Fruit fly (Drosophila melanogaster) whole organism, embryonic: ENCODE data around the gene bon.

Experiments used
- Ada2b ChIP-seq: fragments of 200-800 bp; sonication (Bioruptor generic); IDR thresholded peaks from 2 replicates; pipeline ENCODE4 v1.3.6; 2022; ENCODE audit warnings: missing biosample characterization, missing genetic modification characterization
- Aef1 ChIP-seq: fragments of 200-800 bp; sonication (Bioruptor generic); IDR thresholded peaks from 3 replicates; pipeline ENCODE4 v1.3.6; 2022; ENCODE audit warnings: missing biosample characterization, missing genetic modification characterization
- Blimp-1 ChIP-seq: fragments of 200-800 bp; sonication (Bioruptor generic); optimal IDR thresholded peaks from 3 replicates; lab custom pipeline; 2018; ENCODE audit warnings: missing biosample characterization, missing genetic modification characterization, mild to moderate bottlenecking, moderate library complexity, missing genetic modification reagents
- CG10366 ChIP-seq: fragments of 200-800 bp; sonication (Bioruptor generic); IDR thresholded peaks from 2 replicates; pipeline ENCODE4 v1.3.6; 2022; ENCODE audit warnings: missing biosample characterization, missing genetic modification characterization
- CG11504 ChIP-seq: fragments of 200-800 bp; sonication (Bioruptor generic); optimal IDR thresholded peaks from 3 replicates; lab custom pipeline; 2019; ENCODE audit warnings: missing biosample characterization, mild to moderate bottlenecking, missing genetic modification characterization, moderate library complexity
- CG12659 ChIP-seq: fragments of 200-800 bp; sonication (Bioruptor generic); optimal IDR thresholded peaks from 3 replicates; lab custom pipeline; 2017; ENCODE audit warnings: mild to moderate bottlenecking, missing biosample characterization, missing genetic modification reagents, missing genetic modification characterization
- CG12942 ChIP-seq: fragments of 200-800 bp; sonication (Bioruptor generic); optimal IDR thresholded peaks from 3 replicates; lab custom pipeline; 2016; ENCODE audit warnings: missing biosample characterization, missing genetic modification characterization
- CG13296 ChIP-seq: fragments of 200-800 bp; sonication (Bioruptor generic); optimal IDR thresholded peaks from 3 replicates; lab custom pipeline; 2018; ENCODE audit warnings: missing biosample characterization, mild to moderate bottlenecking, missing genetic modification characterization
- CG14014 ChIP-seq: fragments of 200-800 bp; sonication (Bioruptor generic); IDR thresholded peaks from 2 replicates; pipeline ENCODE4 v1.3.6; 2022; ENCODE audit warnings: missing biosample characterization, missing genetic modification characterization
- CG14710 ChIP-seq: fragments of 200-800 bp; sonication (Bioruptor generic); optimal IDR thresholded peaks from 3 replicates; lab custom pipeline; 2019; ENCODE audit warnings: missing biosample characterization, mild to moderate bottlenecking, missing genetic modification characterization, moderate library complexity
- CG15696 ChIP-seq: fragments of 200-800 bp; sonication (Bioruptor generic); optimal IDR thresholded peaks from 2 replicates; lab custom pipeline; 2019; ENCODE audit warnings: missing biosample characterization, mild to moderate bottlenecking, missing genetic modification characterization, moderate library complexity
- CG17385 ChIP-seq: fragments of 200-800 bp; sonication (Bioruptor generic); optimal IDR thresholded peaks from 3 replicates; lab custom pipeline; 2018; ENCODE audit warnings: missing biosample characterization, mild to moderate bottlenecking, missing genetic modification characterization
- CG18262 ChIP-seq: fragments of 200-800 bp; optimal IDR thresholded peaks from 3 replicates; lab custom pipeline; 2019; ENCODE audit warnings: missing biosample characterization, mild to moderate bottlenecking, missing genetic modification characterization, moderate library complexity
- CG30431 ChIP-seq: fragments of 200-800 bp; sonication (Bioruptor generic); optimal IDR thresholded peaks from 2 replicates; lab custom pipeline; 2017; ENCODE audit warnings: missing biosample characterization, missing genetic modification characterization
- CG31441 ChIP-seq: fragments of 200-800 bp; sonication (Bioruptor generic); IDR thresholded peaks from 2 replicates; pipeline ENCODE4 v1.3.6; 2022; ENCODE audit warnings: missing biosample characterization, missing genetic modification characterization
- CG34224 ChIP-seq: fragments of 200-800 bp; sonication (Bioruptor generic); IDR thresholded peaks from 3 replicates; pipeline ENCODE4 v1.3.6; 2022; ENCODE audit warnings: missing biosample characterization, missing genetic modification characterization; ENCODE audit not compliant: partially characterized antibody
- CG34422 ChIP-seq: fragments of 200-800 bp; sonication (Bioruptor generic); IDR thresholded peaks from 3 replicates; pipeline ENCODE4 v1.3.6; 2022; ENCODE audit warnings: missing biosample characterization, missing genetic modification characterization
- CG4424 ChIP-seq: fragments of 200-800 bp; sonication (Bioruptor generic); optimal IDR thresholded peaks from 3 replicates; lab custom pipeline; 2016; ENCODE audit warnings: missing biosample characterization, missing genetic modification characterization
- CG6175 ChIP-seq: fragments of 200-800 bp; sonication (Bioruptor generic); IDR thresholded peaks from 3 replicates; pipeline ENCODE4 v1.3.6; 2022; ENCODE audit warnings: missing biosample characterization, missing genetic modification characterization
- CG8478 ChIP-seq: fragments of >200 bp; optimal IDR thresholded peaks from 2 replicates; lab custom pipeline; 2018
- CG9932 ChIP-seq: fragments of 200-800 bp; sonication (Bioruptor generic); IDR thresholded peaks from 2 replicates; pipeline ENCODE4 v1.3.6; 2022; ENCODE audit warnings: missing biosample characterization, missing genetic modification characterization
- Chrac-16 ChIP-seq: fragments of 200-800 bp; sonication (Bioruptor generic); optimal IDR thresholded peaks from 3 replicates; lab custom pipeline; 2016; ENCODE audit warnings: missing biosample characterization, missing genetic modification characterization
- D ChIP-seq, 2 experiments: fragments of 200-800 bp in 1 of 2; fragments of >200 bp in 1 of 2; sonication (Bioruptor generic) in 1 of 2; optimal IDR thresholded peaks; 2 replicates in 1 of 2; 3 replicates in 1 of 2; lab custom pipeline; 2017; ENCODE audit warnings: mild to moderate bottlenecking in 1 of 2, missing biosample characterization in 1 of 2, missing genetic modification characterization in 1 of 2, missing genetic modification reagents in 1 of 2
- Dbx ChIP-seq: fragments of 200-800 bp; sonication (Bioruptor generic); IDR thresholded peaks from 3 replicates; pipeline ENCODE4 v1.3.6; 2022; ENCODE audit warnings: missing biosample characterization, missing genetic modification characterization
- ERR ChIP-seq: fragments of 200-800 bp; sonication (Bioruptor generic); optimal IDR thresholded peaks from 2 replicates; lab custom pipeline; 2016; ENCODE audit warnings: missing biosample characterization, missing genetic modification characterization
- HLH3B ChIP-seq: fragments of 200-800 bp; sonication (Bioruptor generic); IDR thresholded peaks from 2 replicates; pipeline ENCODE4 v1.3.6; 2022; ENCODE audit warnings: missing biosample characterization, missing genetic modification characterization
- Med ChIP-seq: fragments of 200-800 bp; sonication (Bioruptor generic); peaks from one replicate; lab custom pipeline; 2016; ENCODE audit warnings: missing biosample characterization, missing genetic modification characterization, mild to moderate bottlenecking, inconsistent platforms, moderate library complexity
- NFAT ChIP-seq: fragments of 200-800 bp; sonication (Bioruptor generic); IDR thresholded peaks from 2 replicates; pipeline ENCODE4 v1.3.6; 2022; ENCODE audit warnings: missing biosample characterization, missing genetic modification characterization
- Oaz ChIP-seq: fragments of 200-800 bp; sonication (Bioruptor generic); IDR thresholded peaks from 2 replicates; pipeline ENCODE4 v1.3.6; 2022; ENCODE audit warnings: missing biosample characterization, missing genetic modification characterization
- Oli ChIP-seq: fragments of 200-800 bp; sonication (Bioruptor generic); optimal IDR thresholded peaks from 2 replicates; lab custom pipeline; 2018; ENCODE audit warnings: missing biosample characterization, mild to moderate bottlenecking, missing genetic modification characterization, moderate library complexity
- Sin3A ChIP-seq: fragments of >200 bp; optimal IDR thresholded peaks from 2 replicates; lab custom pipeline; 2018
- Trl ChIP-seq, 3 experiments: fragments of >200 bp in 2 of 3; fragments of 200-800 bp in 1 of 3; sonication (Bioruptor generic) in 1 of 3; optimal IDR thresholded peaks; 2 replicates in 1 of 3; 3 replicates in 2 of 3; lab custom pipeline; 2016 to 2017; ENCODE audit warnings: missing biosample characterization in 1 of 3, missing genetic modification characterization in 1 of 3
- Xbp1 ChIP-seq: fragments of 200-800 bp; sonication (Bioruptor generic); optimal IDR thresholded peaks from 3 replicates; lab custom pipeline; 2016; ENCODE audit warnings: missing biosample characterization, mild to moderate bottlenecking, missing genetic modification characterization
- al ChIP-seq: fragments of 200-800 bp; sonication (Bioruptor generic); IDR thresholded peaks from 2 replicates; pipeline ENCODE4 v1.3.6; 2022; ENCODE audit warnings: missing biosample characterization, missing genetic modification characterization
- chm ChIP-seq: fragments of 200-800 bp; sonication (Bioruptor generic); IDR thresholded peaks from 2 replicates; pipeline ENCODE4 v1.3.6; 2022; ENCODE audit warnings: missing biosample characterization, missing genetic modification characterization
- chn ChIP-seq: fragments of 200-800 bp; sonication (Bioruptor generic); optimal IDR thresholded peaks from 2 replicates; lab custom pipeline; 2016; ENCODE audit warnings: missing biosample characterization, missing genetic modification characterization
- ci ChIP-seq: fragments of 200-800 bp; sonication (Bioruptor generic); IDR thresholded peaks from 3 replicates; pipeline ENCODE4 v1.3.6; 2022; ENCODE audit warnings: missing biosample characterization, missing genetic modification characterization
- crp ChIP-seq, 2 experiments: fragments of 200-800 bp; sonication (Bioruptor generic); optimal IDR thresholded peaks; 2 replicates in 1 of 2; 3 replicates in 1 of 2; lab custom pipeline; 2017; ENCODE audit warnings: missing biosample characterization in 2 of 2, missing genetic modification characterization in 2 of 2, mild to moderate bottlenecking in 1 of 2, moderate library complexity in 1 of 2
- dmrt99B ChIP-seq: fragments of 200-800 bp; sonication (Bioruptor generic); optimal IDR thresholded peaks from 2 replicates; lab custom pipeline; 2018; ENCODE audit warnings: missing biosample characterization, mild to moderate bottlenecking, missing genetic modification characterization, moderate library complexity
- hbn ChIP-seq: fragments of 200-800 bp; sonication (Bioruptor generic); IDR thresholded peaks from 2 replicates; pipeline ENCODE4 v1.3.6; 2022; ENCODE audit warnings: missing biosample characterization, missing genetic modification characterization; ENCODE audit not compliant: partially characterized antibody
- lab ChIP-seq: fragments of 200-800 bp; sonication (Bioruptor generic); optimal IDR thresholded peaks from 3 replicates; lab custom pipeline; 2017; ENCODE audit warnings: missing biosample characterization, missing genetic modification characterization, mild to moderate bottlenecking, moderate library complexity, missing genetic modification reagents
- lola ChIP-seq, 3 experiments: fragments of >200 bp in 2 of 3; fragments of 200-800 bp in 1 of 3; sonication (Bioruptor generic) in 1 of 3; optimal IDR thresholded peaks; 2 replicates each; lab custom pipeline; 2017 to 2019; ENCODE audit warnings: missing biosample characterization in 3 of 3, missing genetic modification characterization in 3 of 3, mild to moderate bottlenecking in 1 of 3, moderate library complexity in 1 of 3
- psq ChIP-seq: fragments of 200-800 bp; sonication (Bioruptor generic); optimal IDR thresholded peaks from 2 replicates; lab custom pipeline; 2017; ENCODE audit warnings: missing biosample characterization, missing genetic modification characterization
- sob ChIP-seq: fragments of 200-800 bp; sonication (Bioruptor generic); IDR thresholded peaks from 2 replicates; pipeline ENCODE4 v1.3.6; 2022; ENCODE audit warnings: missing biosample characterization, missing genetic modification characterization
- stwl ChIP-seq: fragments of 200-800 bp; sonication (Bioruptor generic); optimal IDR thresholded peaks from 3 replicates; lab custom pipeline; 2018; ENCODE audit warnings: missing biosample characterization, mild to moderate bottlenecking, missing genetic modification characterization, moderate library complexity
- tap ChIP-seq: fragments of 200-800 bp; optimal IDR thresholded peaks from 3 replicates; lab custom pipeline; 2019; ENCODE audit warnings: missing biosample characterization, mild to moderate bottlenecking, missing genetic modification characterization, moderate library complexity
- tin ChIP-seq: fragments of 200-800 bp; sonication (Bioruptor generic); optimal IDR thresholded peaks from 3 replicates; lab custom pipeline; 2016; ENCODE audit warnings: missing biosample characterization, missing genetic modification characterization
- unpg ChIP-seq: fragments of 200-800 bp; sonication (Bioruptor generic); optimal IDR thresholded peaks from 3 replicates; lab custom pipeline; 2018; ENCODE audit warnings: missing biosample characterization, mild to moderate bottlenecking, missing genetic modification characterization, moderate library complexity
- zfh1 ChIP-seq: fragments of 200-800 bp; sonication (Bioruptor generic); IDR thresholded peaks from 3 replicates; pipeline ENCODE4 v1.3.6; 2022; ENCODE audit warnings: missing biosample characterization, missing genetic modification characterization

The bon gene

dm6 chr3R:20588480-20588785, 4.5 kb upstream of the bon start, which contains the start of gene Srp72 (continued):
- peak; percentile 23; the same call in 1 of the 2 replicates for TF ChIP-seq CG10366 (GFP tag; lab: Robert Waterston, UW)
- peak; percentile 54; the same call in 2 of the 3 replicates for TF ChIP-seq Dbx
- TF ChIP-seq CG12942 (GFP tag; lab: Kevin White, UChicago) = peak; percentile 35
- TF ChIP-seq tap = no peak
- no peak for TF ChIP-seq psq (GFP tag; lab: Kevin White, UChicago)
- TF ChIP-seq CG15696 (tag; lab: Kevin White, UChicago) = peak; percentile 30
- peak; percentile 46 for TF ChIP-seq Sin3A (lab: Kevin White, UChicago)
- peak; percentile 47; the same call in 1 of the 2 replicates for TF ChIP-seq CG14014
- peak; percentile 8 for TF ChIP-seq Chrac-16 (GFP tag; lab: Kevin White, UChicago)
- peak; percentile 51; the same call in 1 of the 2 replicates for TF ChIP-seq HLH3B (GFP tag; lab: Robert Waterston, UW)
- TF ChIP-seq CG13296 (GFP tag; lab: Kevin White, UChicago) = peak; percentile 22
- TF ChIP-seq CG34224 (GFP tag; lab: Robert Waterston, UW) = no peak
- peak; percentile 55 for TF ChIP-seq CG11504
- TF ChIP-seq lola (GFP tag; optimal IDR thresholded peaks at IDR 0.05; lab: Kevin White, UChicago) = peak in 1 of 3 experiments; percentile 25
- no peak for TF ChIP-seq Oaz (GFP tag; lab: Robert Waterston, UW)
- peak; percentile 56 for TF ChIP-seq Blimp-1 (GFP tag; lab: Kevin White, UChicago)
- no peak for TF ChIP-seq CG34422 (GFP tag; lab: Robert Waterston, UW)
- no peak for TF ChIP-seq D (optimal IDR thresholded peaks at IDR 0.05; lab: Kevin White, UChicago)
- peak; percentile 5 for TF ChIP-seq D (GFP tag; optimal IDR thresholded peaks at IDR 0.05; lab: Kevin White, UChicago)
- TF ChIP-seq Trl (optimal IDR thresholded peaks at IDR 0.05; lab: Kevin White, UChicago) = no peak
- peak; percentile 0 for TF ChIP-seq Trl (GFP tag; optimal IDR thresholded peaks at IDR 0.05; lab: Kevin White, UChicago)
- peak; percentile 38 for TF ChIP-seq Ada2b
- no peak for TF ChIP-seq ERR
- 0 out of 2 replicates have a peak, but pooled peaks have one; percentile 21 for TF ChIP-seq CG31441
- peak; percentile 23; the same call in 1 of the 2 replicates for TF ChIP-seq chm (GFP tag; lab: Robert Waterston, UW)
- TF ChIP-seq CG14710 (tag; lab: Kevin White, UChicago) = peak; percentile 75
- peak in 1 of 2 experiments; percentile 72 for TF ChIP-seq crp (GFP tag; optimal IDR thresholded peaks at IDR 0.05; lab: Kevin White, UChicago)
- no peak for TF ChIP-seq CG6175
- TF ChIP-seq al (GFP tag; lab: Robert Waterston, UW) = peak; percentile 33; the same call in 1 of the 2 replicates
- TF ChIP-seq CG9932 (GFP tag; lab: Robert Waterston, UW) = peak; percentile 64
- 0 out of 3 replicates have a peak, but pooled peaks have one; percentile 14 for TF ChIP-seq Aef1
- TF ChIP-seq Oli (tag; lab: Kevin White, UChicago) = peak; percentile 24
- TF ChIP-seq hbn (GFP tag; lab: Robert Waterston, UW) = no peak
- TF ChIP-seq chn = peak; percentile 45
- TF ChIP-seq zfh1 (GFP tag; lab: Robert Waterston, UW) = peak; percentile 48; the same call in 1 of the 3 replicates
- TF ChIP-seq NFAT (GFP tag; lab: Robert Waterston, UW) = no peak
- TF ChIP-seq tin (GFP tag; lab: Kevin White, UChicago) = peak; percentile 41
- TF ChIP-seq CG12659 = peak; percentile 54
- peak; percentile 42 for TF ChIP-seq CG17385 (GFP tag; lab: Kevin White, UChicago)
- TF ChIP-seq sob (GFP tag; lab: Robert Waterston, UW) = 0 out of 2 replicates have a peak, but pooled peaks have one; percentile 12
- TF ChIP-seq Xbp1 (GFP tag; lab: Kevin White, UChicago) = peak; percentile 66
- peak; percentile 45 for TF ChIP-seq unpg
- peak; percentile 66 for TF ChIP-seq CG4424 (GFP tag; lab: Kevin White, UChicago)
- TF ChIP-seq ci (GFP tag; lab: Robert Waterston, UW) = peak; percentile 71
- peak; percentile 59 for TF ChIP-seq stwl (tag; lab: Kevin White, UChicago)
- peak; percentile 34 for TF ChIP-seq CG18262 (tag; lab: Kevin White, UChicago)
- TF ChIP-seq CG30431 (GFP tag; lab: Kevin White, UChicago) = no peak
- TF ChIP-seq Med (GFP tag; lab: Kevin White, UChicago) = peak; percentile 86
- TF ChIP-seq CG8478 (lab: Kevin White, UChicago) = no peak
- TF ChIP-seq dmrt99B (tag; lab: Kevin White, UChicago) = peak; percentile 37
- peak; percentile 58 for TF ChIP-seq lab
